Fruit fly (Drosophila melanogaster) whole organism, embryonic: ENCODE data around the gene CG5103.

ENCODE experiments used
- Aef1 ChIP-seq: fragments of 200-800 bp; sonication (Bioruptor generic); IDR thresholded peaks from 3 replicates; pipeline ENCODE4 v1.3.6; 2022; ENCODE audit warnings: missing biosample characterization, missing genetic modification characterization
- CG10267 ChIP-seq: fragments of 200-800 bp; sonication (Bioruptor generic); optimal IDR thresholded peaks from 2 replicates; lab custom pipeline; 2018; ENCODE audit warnings: missing biosample characterization, mild to moderate bottlenecking, missing genetic modification characterization, moderate library complexity
- CG12155 ChIP-seq: fragments of 200-800 bp; sonication (Bioruptor generic); optimal IDR thresholded peaks from 3 replicates; lab custom pipeline; 2016; ENCODE audit warnings: missing biosample characterization, missing genetic modification characterization
- CG13123 ChIP-seq: fragments of 200-800 bp; sonication (Bioruptor generic); optimal IDR thresholded peaks from 2 replicates; lab custom pipeline; 2016; ENCODE audit warnings: missing biosample characterization, missing genetic modification characterization
- CG14014 ChIP-seq: fragments of 200-800 bp; sonication (Bioruptor generic); IDR thresholded peaks from 2 replicates; pipeline ENCODE4 v1.3.6; 2022; ENCODE audit warnings: missing biosample characterization, missing genetic modification characterization
- CG14710 ChIP-seq: fragments of 200-800 bp; sonication (Bioruptor generic); optimal IDR thresholded peaks from 3 replicates; lab custom pipeline; 2019; ENCODE audit warnings: missing biosample characterization, mild to moderate bottlenecking, missing genetic modification characterization, moderate library complexity
- CG15479 ChIP-seq: fragments of 200-800 bp; sonication (Bioruptor generic); optimal IDR thresholded peaks from 3 replicates; lab custom pipeline; 2019; ENCODE audit warnings: missing biosample characterization, mild to moderate bottlenecking, missing genetic modification characterization, moderate library complexity
- CG16815 ChIP-seq: fragments of 200-800 bp; sonication (Bioruptor generic); optimal IDR thresholded peaks from 3 replicates; lab custom pipeline; 2017; ENCODE audit warnings: missing biosample characterization, mild to moderate bottlenecking, missing genetic modification characterization
- CG18011 ChIP-seq: fragments of 200-800 bp; sonication (Bioruptor generic); optimal IDR thresholded peaks from 2 replicates; lab custom pipeline; 2017; ENCODE audit warnings: missing biosample characterization, missing genetic modification characterization, mild to moderate bottlenecking, moderate library complexity, missing genotype
- CG2678 ChIP-seq: fragments of 200-800 bp; sonication (Bioruptor generic); optimal IDR thresholded peaks from 3 replicates; lab custom pipeline; 2019; ENCODE audit warnings: missing biosample characterization, mild to moderate bottlenecking, missing genetic modification characterization, moderate library complexity
- CG3281 ChIP-seq: fragments of 200-800 bp; sonication (Bioruptor generic); optimal IDR thresholded peaks from 3 replicates; lab custom pipeline; 2017; ENCODE audit warnings: missing biosample characterization, mild to moderate bottlenecking, missing genetic modification characterization
- CG34376 ChIP-seq: fragments of 200-800 bp; sonication (Bioruptor generic); optimal IDR thresholded peaks from 2 replicates; lab custom pipeline; 2018; ENCODE audit warnings: missing biosample characterization, mild to moderate bottlenecking, missing genetic modification characterization
- CG4617 ChIP-seq: fragments of 200-800 bp; sonication (Bioruptor generic); optimal IDR thresholded peaks from 3 replicates; lab custom pipeline; 2016; ENCODE audit warnings: missing biosample characterization, missing genetic modification characterization, borderline replicate concordance
- CG6254 ChIP-seq: fragments of 200-800 bp; sonication (Bioruptor generic); optimal IDR thresholded peaks from 3 replicates; lab custom pipeline; 2017; ENCODE audit warnings: mild to moderate bottlenecking, missing biosample characterization, missing genetic modification reagents, missing genetic modification characterization
- CG7556 ChIP-seq: fragments of 200-800 bp; sonication (Bioruptor generic); optimal IDR thresholded peaks from 2 replicates; lab custom pipeline; 2017; ENCODE audit warnings: missing biosample characterization, mild to moderate bottlenecking, missing genetic modification characterization
- CG7839 ChIP-seq: fragments of 200-800 bp; sonication (Bioruptor generic); optimal IDR thresholded peaks from 3 replicates; lab custom pipeline; 2018; ENCODE audit warnings: missing biosample characterization, mild to moderate bottlenecking, missing genetic modification characterization, moderate library complexity
- D ChIP-seq, 2 experiments: fragments of 200-800 bp in 1 of 2; fragments of >200 bp in 1 of 2; sonication (Bioruptor generic) in 1 of 2; optimal IDR thresholded peaks; 2 replicates in 1 of 2; 3 replicates in 1 of 2; lab custom pipeline; 2017; ENCODE audit warnings: mild to moderate bottlenecking in 1 of 2, missing biosample characterization in 1 of 2, missing genetic modification characterization in 1 of 2, missing genetic modification reagents in 1 of 2
- D19A ChIP-seq: fragments of 200-800 bp; optimal IDR thresholded peaks from 3 replicates; lab custom pipeline; 2019; ENCODE audit warnings: missing biosample characterization, mild to moderate bottlenecking, missing genetic modification characterization, moderate library complexity
- D19B ChIP-seq: fragments of 200-800 bp; sonication (Bioruptor generic); optimal IDR thresholded peaks from 2 replicates; lab custom pipeline; 2017; ENCODE audit warnings: missing biosample characterization, mild to moderate bottlenecking, missing genetic modification characterization
- Ets65A ChIP-seq: fragments of 200-800 bp; sonication (Bioruptor generic); peaks from one replicate; lab custom pipeline; 2016; ENCODE audit warnings: missing biosample characterization, missing genetic modification characterization
- Fer2 ChIP-seq: fragments of 200-800 bp; sonication (Bioruptor generic); optimal IDR thresholded peaks from 2 replicates; lab custom pipeline; 2018; ENCODE audit warnings: missing biosample characterization, mild to moderate bottlenecking, missing genetic modification characterization, moderate library complexity
- Gsc ChIP-seq: fragments of 200-800 bp; sonication (Bioruptor generic); IDR thresholded peaks from 2 replicates; pipeline ENCODE4 v1.3.6; 2022; ENCODE audit warnings: missing biosample characterization, missing genetic modification characterization
- H2.0 ChIP-seq: fragments of 200-800 bp; sonication (Bioruptor generic); IDR thresholded peaks from 2 replicates; pipeline ENCODE4 v1.3.6; 2022; ENCODE audit warnings: missing biosample characterization, missing genetic modification characterization
- Hey ChIP-seq: fragments of 200-800 bp; sonication (Bioruptor generic); optimal IDR thresholded peaks from 3 replicates; lab custom pipeline; 2018; ENCODE audit warnings: missing biosample characterization, mild to moderate bottlenecking, missing genetic modification characterization
- Kr ChIP-seq: fragments of 200-800 bp; sonication (Bioruptor generic); optimal IDR thresholded peaks from 2 replicates; lab custom pipeline; 2017; ENCODE audit warnings: missing biosample characterization, mild to moderate bottlenecking, missing genetic modification characterization
- Spps ChIP-seq: fragments of 200-800 bp; sonication (Bioruptor generic); optimal IDR thresholded peaks from 2 replicates; lab custom pipeline; 2018; ENCODE audit warnings: missing biosample characterization, mild to moderate bottlenecking, missing genetic modification characterization
- Sry-β ChIP-seq: fragments of 200-800 bp; sonication (Bioruptor generic); optimal IDR thresholded peaks from 2 replicates; lab custom pipeline; 2018; ENCODE audit warnings: missing biosample characterization, mild to moderate bottlenecking, missing genetic modification characterization, moderate library complexity
- bsh ChIP-seq, 2 experiments: fragments of 200-800 bp; sonication (Bioruptor generic); optimal IDR thresholded peaks; 2 replicates each; lab custom pipeline; 2017 to 2018; ENCODE audit warnings: mild to moderate bottlenecking in 2 of 2, missing biosample characterization in 2 of 2, missing genetic modification characterization in 2 of 2, moderate library complexity in 1 of 2
- cad ChIP-seq: fragments of >200 bp; optimal IDR thresholded peaks from 2 replicates; lab custom pipeline; 2017; ENCODE audit warnings: missing biosample characterization, missing genetic modification characterization
- chif ChIP-seq, 2 experiments: fragments of 200-800 bp; sonication (Bioruptor generic); optimal IDR thresholded peaks; 3 replicates each; lab custom pipeline; 2016; ENCODE audit warnings: missing biosample characterization in 2 of 2, missing genetic modification characterization in 2 of 2
- dati ChIP-seq: fragments of 200-800 bp; sonication (Bioruptor generic); IDR thresholded peaks from 2 replicates; pipeline ENCODE4 v1.3.6; 2022; ENCODE audit warnings: missing biosample characterization, missing genetic modification characterization
- disco-r ChIP-seq: fragments of 200-800 bp; sonication (Bioruptor generic); optimal IDR thresholded peaks from 2 replicates; lab custom pipeline; 2016; ENCODE audit warnings: missing biosample characterization, missing genetic modification characterization
- fd96Cb ChIP-seq: fragments of 200-800 bp; sonication (Bioruptor generic); optimal IDR thresholded peaks from 2 replicates; lab custom pipeline; 2018; ENCODE audit warnings: missing biosample characterization, mild to moderate bottlenecking, missing genetic modification characterization, moderate library complexity
- fu2 ChIP-seq: fragments of 200-800 bp; sonication (Bioruptor generic); optimal IDR thresholded peaks from 2 replicates; lab custom pipeline; 2016; ENCODE audit warnings: missing biosample characterization, missing genetic modification characterization
- gsb-n ChIP-seq: fragments of 200-800 bp; sonication (Bioruptor generic); optimal IDR thresholded peaks from 3 replicates; lab custom pipeline; 2018; ENCODE audit warnings: missing biosample characterization, mild to moderate bottlenecking, missing genetic modification characterization
- kah ChIP-seq: fragments of 200-800 bp; sonication (Bioruptor generic); optimal IDR thresholded peaks from 2 replicates; lab custom pipeline; 2018; ENCODE audit warnings: missing biosample characterization, mild to moderate bottlenecking, missing genetic modification characterization
- nerfin-1 ChIP-seq: fragments of 200-800 bp; sonication (Bioruptor generic); optimal IDR thresholded peaks from 3 replicates; lab custom pipeline; 2019; ENCODE audit warnings: missing biosample characterization, mild to moderate bottlenecking, missing genetic modification characterization, moderate library complexity
- oc ChIP-seq: fragments of 200-800 bp; sonication (Bioruptor generic); optimal IDR thresholded peaks from 2 replicates; lab custom pipeline; 2018; ENCODE audit warnings: missing biosample characterization, mild to moderate bottlenecking, missing genetic modification characterization, moderate library complexity
- pros ChIP-seq: fragments of 200-800 bp; sonication (Bioruptor generic); optimal IDR thresholded peaks from 3 replicates; lab custom pipeline; 2019; ENCODE audit warnings: missing biosample characterization, mild to moderate bottlenecking, missing genetic modification characterization, moderate library complexity
- sens ChIP-seq: fragments of 200-800 bp; sonication (Bioruptor generic); peaks from one replicate; lab custom pipeline; 2016; ENCODE audit warnings: missing biosample characterization, missing genetic modification characterization
- sens-2 ChIP-seq: fragments of 200-800 bp; sonication (Bioruptor generic); IDR thresholded peaks from 2 replicates; pipeline ENCODE4 v1.3.6; 2022; ENCODE audit warnings: missing biosample characterization, missing genetic modification characterization
- slp2 ChIP-seq: fragments of 200-800 bp; sonication (Bioruptor generic); optimal IDR thresholded peaks from 2 replicates; lab custom pipeline; 2016; ENCODE audit warnings: missing biosample characterization, missing genetic modification characterization
- sqz ChIP-seq: fragments of 200-800 bp; sonication (Bioruptor generic); optimal IDR thresholded peaks from 3 replicates; lab custom pipeline; 2018; ENCODE audit warnings: missing biosample characterization, mild to moderate bottlenecking, missing genetic modification characterization
- tll ChIP-seq, 2 experiments: fragments of 200-800 bp in 1 of 2; fragments of >200 bp in 1 of 2; sonication (Bioruptor generic) in 1 of 2; optimal IDR thresholded peaks; 2 replicates each; lab custom pipeline; 2017 to 2019; ENCODE audit warnings: missing biosample characterization in 2 of 2, missing genetic modification characterization in 2 of 2, mild to moderate bottlenecking in 1 of 2, moderate library complexity in 1 of 2
- ttk ChIP-seq: fragments of 200-800 bp; sonication (Bioruptor generic); IDR thresholded peaks from 2 replicates; pipeline ENCODE4 v2.1.2; 2022; ENCODE audit warnings: missing biosample characterization, missing genetic modification characterization
- zen ChIP-seq: fragments of 200-800 bp; sonication (Bioruptor generic); optimal IDR thresholded peaks from 3 replicates; lab custom pipeline; 2018; ENCODE audit warnings: missing biosample characterization, mild to moderate bottlenecking, missing genetic modification characterization, moderate library complexity

Gene CG5103

DNA sequence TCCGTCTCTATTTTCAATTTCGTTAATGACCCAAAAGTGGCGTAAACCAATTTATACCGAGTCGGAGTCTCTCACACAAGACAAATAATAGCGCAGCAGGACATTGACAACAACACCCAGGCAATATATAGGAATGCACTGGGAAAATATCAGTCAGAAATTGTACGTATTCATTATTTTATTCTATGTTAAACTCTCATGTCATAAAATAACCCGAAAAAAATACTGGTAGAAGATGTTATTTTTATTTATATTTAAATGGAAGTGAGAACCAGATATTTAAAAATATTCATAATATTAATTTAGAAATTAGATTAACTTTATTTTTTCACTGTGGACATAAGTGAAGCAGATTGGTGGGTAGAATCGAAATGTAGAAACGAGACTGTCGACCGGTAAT, 3.3 kb upstream of the CG5103 start (continued):
- TF ChIP-seq CG6254 (no peak), sens-2 (GFP tag; lab: Robert Waterston, UW) (no peak), CG18011 (GFP tag; lab: Kevin White, UChicago) (no peak), fu2 (no peak), CG16815 (peak; percentile 29), CG3281 (GFP tag; lab: Kevin White, UChicago) (no peak), slp2 (GFP tag; lab: Kevin White, UChicago) (no peak), CG13123 (GFP tag; lab: Kevin White, UChicago) (peak; percentile 2)

DNA sequence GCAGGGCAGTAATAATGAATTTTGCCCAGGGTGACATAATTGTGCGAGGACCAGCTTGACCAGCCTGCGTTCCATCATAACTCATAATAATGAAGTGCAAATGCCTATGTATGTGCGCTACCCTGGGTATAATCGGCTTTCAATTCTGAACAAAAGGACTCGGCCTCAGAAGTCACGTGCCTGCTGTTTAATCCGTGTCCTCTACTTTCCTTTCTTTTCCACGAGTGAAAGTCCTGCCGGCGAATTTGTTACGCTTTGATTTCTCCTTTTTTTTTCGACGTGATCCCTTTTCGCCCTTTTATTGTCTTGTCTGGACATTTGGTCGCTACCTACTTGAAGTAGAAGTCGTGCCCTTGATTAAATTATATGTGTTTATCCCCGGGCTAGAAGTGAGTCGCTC, 2.4 kb upstream of the CG5103 start:
- TF ChIP-seq oc (tag; lab: Kevin White, UChicago) (peak; percentile 80), gsb-n (tag; lab: Kevin White, UChicago) (peak; percentile 70), Ets65A (GFP tag; lab: Kevin White, UChicago) (peak; percentile 53), D (optimal IDR thresholded peaks at IDR 0.05; lab: Kevin White, UChicago) (peak; percentile 83), D (GFP tag; optimal IDR thresholded peaks at IDR 0.05; lab: Kevin White, UChicago) (peak; percentile 3), CG16815 (no peak), Kr (GFP tag; lab: Kevin White, UChicago) (peak; percentile 38), CG4617 (no peak), CG2678 (no peak), CG34376 (GFP tag; lab: Kevin White, UChicago) (no peak), zen (peak; percentile 75), nerfin-1 (tag; lab: Kevin White, UChicago) (peak; percentile 48), CG15479 (GFP tag; lab: Kevin White, UChicago) (peak; percentile 58), sqz (GFP tag; lab: Kevin White, UChicago) (peak; percentile 50), cad (GFP tag; lab: Kevin White, UChicago) (peak; percentile 41), Hey (tag; lab: Kevin White, UChicago) (peak; percentile 6), pros (GFP tag; lab: Kevin White, UChicago) (peak; percentile 73), tll (GFP tag; optimal IDR thresholded peaks at IDR 0.05; lab: Kevin White, UChicago) (peak in 1 of 2 experiments; percentile 93)

DNA sequence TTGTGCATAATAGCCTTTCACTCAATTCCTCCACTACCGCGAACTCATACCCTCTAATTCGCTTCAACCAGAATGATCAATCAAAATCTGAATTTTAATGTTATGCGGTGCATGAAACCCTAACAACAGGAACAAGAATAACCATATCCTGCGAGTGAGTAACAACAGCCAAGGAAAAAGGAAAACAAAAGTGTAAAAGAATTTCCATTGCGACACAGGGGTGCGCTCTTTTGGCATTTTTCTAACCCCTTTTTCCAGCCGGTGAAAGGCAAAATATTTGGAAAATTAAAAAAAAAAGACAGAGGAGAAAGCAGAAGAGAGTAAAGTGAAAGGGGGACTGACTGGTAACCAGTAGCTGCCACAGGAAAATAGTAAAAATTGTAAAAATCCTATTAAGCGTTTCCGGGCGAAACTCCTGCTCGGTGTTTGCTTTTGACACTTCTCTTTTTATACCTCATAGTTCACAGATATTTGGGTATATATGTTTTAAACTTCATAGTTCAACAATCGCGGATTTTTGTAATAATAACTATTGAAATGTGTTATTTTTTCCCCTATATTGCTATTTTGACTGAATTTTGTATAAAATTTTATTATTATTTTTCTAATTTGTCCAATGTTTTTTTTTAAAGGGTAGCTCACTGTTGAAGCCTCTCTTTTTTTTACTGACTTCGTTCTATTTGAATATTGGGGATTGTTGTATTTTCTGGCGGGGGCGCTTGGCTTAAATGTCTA, 3.9 kb downstream of the CG5103 start:
- TF ChIP-seq fd96Cb (tag; lab: Kevin White, UChicago) (peak; percentile 45), ttk (GFP tag; lab: Robert Waterston, UW) (no peak), Sry-β (GFP tag; lab: Kevin White, UChicago) (no peak), Gsc (GFP tag; lab: Robert Waterston, UW) (no peak), CG10267 (tag; lab: Kevin White, UChicago) (peak; percentile 49), CG14014 (GFP tag; lab: Robert Waterston, UW) (0 out of 2 replicates have a peak, but pooled peaks have one; percentile 28), bsh (GFP tag; optimal IDR thresholded peaks at IDR 0.05; lab: Kevin White, UChicago) (peak in 1 of 2 experiments; percentile 68), Fer2 (no peak), sens (GFP tag; lab: Kevin White, UChicago) (peak; percentile 80), D19A (tag; lab: Kevin White, UChicago) (peak; percentile 62), H2.0 (GFP tag; lab: Robert Waterston, UW) (peak; percentile 25; the same call in 1 of the 2 replicates), CG7839 (peak; percentile 53), CG12155 (GFP tag; lab: Kevin White, UChicago) (no peak), Spps (peak; percentile 34), chif (GFP tag; optimal IDR thresholded peaks at IDR 0.05; lab: Kevin White, UChicago) (no peak), disco-r (GFP tag; lab: Kevin White, UChicago) (no peak), CG7556 (GFP tag; lab: Kevin White, UChicago) (peak; percentile 20), CG14710 (peak; percentile 60), dati (GFP tag; lab: Robert Waterston, UW) (no peak), Aef1 (GFP tag; lab: Robert Waterston, UW) (no peak), kah (GFP tag; lab: Kevin White, UChicago) (no peak), CG6254 (peak; percentile 9), D19B (GFP tag; lab: Kevin White, UChicago) (peak; percentile 10)
